Worm (Caenorhabditis elegans): Measurements from ENCODE around the gene C35A5.11.

Gene C35A5.11

DNA sequence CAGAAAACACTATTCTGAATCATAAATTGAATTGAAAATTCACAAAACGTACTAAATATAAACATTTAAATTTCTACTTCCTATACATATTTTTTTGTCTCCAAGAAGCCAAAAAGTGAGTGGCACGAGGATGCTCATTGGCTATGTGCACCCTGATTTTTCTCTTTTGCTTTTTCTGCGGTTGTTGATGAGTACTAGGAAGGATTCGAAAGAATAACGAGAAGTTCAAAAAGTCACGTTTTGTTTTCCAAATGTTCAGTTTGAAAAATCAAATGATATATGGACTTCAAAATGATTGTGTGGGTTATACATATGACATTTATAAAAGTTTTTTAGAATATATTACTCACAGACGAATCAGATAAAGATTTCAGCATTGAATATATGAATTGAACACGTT, 38.2 kb downstream of the C35A5.11 start:
- TF ChIP-seq tbx-37 (GFP tag; conservative IDR thresholded peaks at IDR 0.05) (no peak), scrt-1 (GFP tag; IDR thresholded peaks at IDR 0.05) (no peak), tra-4 (tag; optimal IDR thresholded peaks at IDR 0.05) (no peak), sea-1 (GFP tag; conservative IDR thresholded peaks at IDR 0.05) (no peak), hnd-1 (tag; optimal IDR thresholded peaks at IDR 0.05) (no peak), ceh-13 (GFP tag; optimal IDR thresholded peaks at IDR 0.05) (no peak), flt-1 (GFP tag; IDR thresholded peaks at IDR 0.05) (no peak), F13C5.2 (tag; optimal IDR thresholded peaks at IDR 0.05) (no peak), hmg-4 (GFP tag; optimal IDR thresholded peaks at IDR 0.05) (no peak), tbx-11 (GFP tag; IDR thresholded peaks at IDR 0.05) (no peak), hmbx-1 (tag; optimal IDR thresholded peaks at IDR 0.05) (no peak), ama-1 (optimal IDR thresholded peaks at IDR 0.05) (no peak)

DNA sequence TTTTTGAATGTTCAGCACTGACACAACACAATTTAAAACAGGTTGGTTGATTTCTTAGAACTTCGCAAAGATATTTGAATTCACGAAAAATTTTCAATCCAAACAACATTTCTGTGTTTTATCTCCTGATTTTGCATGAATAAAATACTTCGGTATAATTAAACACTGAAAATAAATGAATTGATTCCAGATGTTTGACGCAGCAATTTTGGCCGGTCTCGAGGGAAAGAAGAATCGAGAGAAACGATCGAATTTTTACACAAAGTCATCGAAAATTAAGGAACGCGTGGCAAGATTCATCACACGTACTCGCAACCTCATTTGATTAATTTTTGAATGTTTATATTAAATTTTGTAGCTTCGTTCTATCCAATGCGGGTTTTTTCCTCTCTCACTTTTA, 38.8 kb downstream of the C35A5.11 start:
- TF ChIP-seq tbx-11 (GFP tag; IDR thresholded peaks at IDR 0.05) (no peak), hnd-1 (tag; optimal IDR thresholded peaks at IDR 0.05) (no peak), ceh-36 (tag; optimal IDR thresholded peaks at IDR 0.05) (no peak), ceh-13 (GFP tag; optimal IDR thresholded peaks at IDR 0.05) (no peak), hmg-4 (GFP tag; optimal IDR thresholded peaks at IDR 0.05) (no peak), flt-1 (GFP tag; IDR thresholded peaks at IDR 0.05) (no peak), F13C5.2 (tag; optimal IDR thresholded peaks at IDR 0.05) (no peak), sea-1 (GFP tag; conservative IDR thresholded peaks at IDR 0.05) (no peak), ama-1 (optimal IDR thresholded peaks at IDR 0.05) (no peak), B0310.2 (tag; optimal IDR thresholded peaks at IDR 0.05) (no peak), hmbx-1 (tag; optimal IDR thresholded peaks at IDR 0.05) (no peak), aly-1 (tag; optimal IDR thresholded peaks at IDR 0.05) (no peak), pes-1 (GFP tag; IDR thresholded peaks at IDR 0.05) (no peak), tra-4 (tag; optimal IDR thresholded peaks at IDR 0.05) (no peak), scrt-1 (GFP tag; IDR thresholded peaks at IDR 0.05) (no peak), ets-7 (tag; optimal IDR thresholded peaks at IDR 0.05) (no peak)

ce11 chrV:10463276-10463675, 39.6 kb downstream of the C35A5.11 start, which contains the start of gene F22E12.3:
Gene F22E12.3 (minus strand): TSS chrV:10463376.
- no peak for TF ChIP-seq B0310.2 (tag; optimal IDR thresholded peaks at IDR 0.05)
- no peak for TF ChIP-seq aly-1 (tag; optimal IDR thresholded peaks at IDR 0.05)
- TF ChIP-seq hmg-4 (GFP tag; optimal IDR thresholded peaks at IDR 0.05) = no peak
- TF ChIP-seq tbx-37 (GFP tag; conservative IDR thresholded peaks at IDR 0.05) = no peak
- no peak for TF ChIP-seq ceh-13 (GFP tag; optimal IDR thresholded peaks at IDR 0.05)
- no peak for TF ChIP-seq sea-1 (GFP tag; conservative IDR thresholded peaks at IDR 0.05)
- TF ChIP-seq hmbx-1 (tag; optimal IDR thresholded peaks at IDR 0.05) = no peak
- TF ChIP-seq ets-7 (tag; optimal IDR thresholded peaks at IDR 0.05) = no peak
- TF ChIP-seq pes-1 (GFP tag; IDR thresholded peaks at IDR 0.05) = no peak
- no peak for TF ChIP-seq ama-1 (optimal IDR thresholded peaks at IDR 0.05)
- no peak for TF ChIP-seq scrt-1 (GFP tag; IDR thresholded peaks at IDR 0.05)
- TF ChIP-seq flt-1 (GFP tag; IDR thresholded peaks at IDR 0.05) = no peak

DNA sequence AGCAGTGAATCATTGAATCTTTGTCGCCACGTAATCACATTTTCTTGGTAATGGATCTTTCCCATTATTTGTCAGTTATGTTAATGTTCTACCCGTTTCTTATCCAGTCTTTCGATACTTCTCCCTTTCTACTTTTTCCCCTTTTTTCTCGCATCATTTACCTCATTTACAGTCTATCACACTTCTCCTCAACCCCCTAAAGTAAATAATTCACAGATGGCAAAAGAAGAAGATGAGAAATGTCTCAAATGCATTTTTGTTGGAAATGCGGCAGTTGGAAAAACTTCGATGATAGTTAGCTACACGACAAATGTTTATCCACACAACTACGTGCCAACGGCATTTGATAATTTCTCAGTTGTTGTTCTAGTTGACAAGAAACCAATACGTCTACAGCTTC, 40.8 kb downstream of the C35A5.11 start, which contains the start of gene chw-1:
chw-1 (plus strand) TSS at position 217 of the 400 bp plus-strand sequence.
- TF ChIP-seq tbx-37 (GFP tag; conservative IDR thresholded peaks at IDR 0.05) = no peak
- TF ChIP-seq ceh-13 (GFP tag; optimal IDR thresholded peaks at IDR 0.05) = no peak
- no peak for TF ChIP-seq aly-1 (tag; optimal IDR thresholded peaks at IDR 0.05)
- TF ChIP-seq scrt-1 (GFP tag; IDR thresholded peaks at IDR 0.05) = no peak
- no peak for TF ChIP-seq flt-1 (GFP tag; IDR thresholded peaks at IDR 0.05)
- no peak for TF ChIP-seq ama-1 (optimal IDR thresholded peaks at IDR 0.05)
- no peak for TF ChIP-seq pes-1 (GFP tag; IDR thresholded peaks at IDR 0.05)
- TF ChIP-seq ets-7 (tag; optimal IDR thresholded peaks at IDR 0.05) = no peak
- TF ChIP-seq sea-1 (GFP tag; conservative IDR thresholded peaks at IDR 0.05) = no peak
- TF ChIP-seq hmg-4 (GFP tag; optimal IDR thresholded peaks at IDR 0.05) = no peak
- no peak for TF ChIP-seq hmbx-1 (tag; optimal IDR thresholded peaks at IDR 0.05)
- no peak for TF ChIP-seq F13C5.2 (tag; optimal IDR thresholded peaks at IDR 0.05)

ce11 chrV:10460685-10461084, 42.2 kb downstream of the C35A5.11 start:
- TF ChIP-seq B0310.2 (tag; optimal IDR thresholded peaks at IDR 0.05) (no peak), ceh-13 (GFP tag; optimal IDR thresholded peaks at IDR 0.05) (no peak), tbx-37 (GFP tag; conservative IDR thresholded peaks at IDR 0.05) (no peak), flt-1 (GFP tag; IDR thresholded peaks at IDR 0.05) (no peak), ceh-36 (tag; optimal IDR thresholded peaks at IDR 0.05) (no peak), ama-1 (optimal IDR thresholded peaks at IDR 0.05) (no peak), hmbx-1 (tag; optimal IDR thresholded peaks at IDR 0.05) (no peak), tbx-11 (GFP tag; IDR thresholded peaks at IDR 0.05) (no peak), scrt-1 (GFP tag; IDR thresholded peaks at IDR 0.05) (no peak), aly-1 (tag; optimal IDR thresholded peaks at IDR 0.05) (no peak), hnd-1 (tag; optimal IDR thresholded peaks at IDR 0.05) (no peak), F13C5.2 (tag; optimal IDR thresholded peaks at IDR 0.05) (no peak)

DNA sequence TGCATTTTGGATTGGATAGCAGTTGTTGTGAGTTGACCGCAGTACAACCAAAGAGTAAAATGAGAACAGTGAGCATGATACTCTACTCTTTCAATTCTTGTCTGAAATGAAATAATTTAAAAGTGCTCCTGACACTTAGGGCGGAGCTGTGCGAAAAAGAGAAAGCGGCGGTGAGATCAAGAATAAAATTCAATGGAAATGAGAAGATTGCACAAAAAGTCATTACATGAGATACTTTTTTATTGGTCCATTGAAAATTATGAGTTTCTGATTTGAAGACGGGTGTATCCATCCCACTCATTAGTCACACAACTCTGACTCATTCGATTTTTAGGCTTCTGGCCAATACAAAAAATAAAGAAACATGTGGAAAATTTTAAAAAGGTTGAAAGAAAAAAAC, 45.7 kb downstream of the C35A5.11 start, which contains the start of gene F22E12.1:
F22E12.1 (minus strand) TSS at position 101 of the 400 bp plus-strand sequence.
- TF ChIP-seq sea-1 (GFP tag; conservative IDR thresholded peaks at IDR 0.05) (no peak), aly-1 (tag; optimal IDR thresholded peaks at IDR 0.05) (no peak), pes-1 (GFP tag; IDR thresholded peaks at IDR 0.05) (no peak), hnd-1 (tag; optimal IDR thresholded peaks at IDR 0.05) (no peak), tra-4 (tag; optimal IDR thresholded peaks at IDR 0.05) (no peak), flt-1 (GFP tag; IDR thresholded peaks at IDR 0.05) (no peak), tbx-11 (GFP tag; IDR thresholded peaks at IDR 0.05) (no peak), scrt-1 (GFP tag; IDR thresholded peaks at IDR 0.05) (no peak), tbx-37 (GFP tag; conservative IDR thresholded peaks at IDR 0.05) (no peak), ceh-13 (GFP tag; optimal IDR thresholded peaks at IDR 0.05) (no peak)

DNA sequence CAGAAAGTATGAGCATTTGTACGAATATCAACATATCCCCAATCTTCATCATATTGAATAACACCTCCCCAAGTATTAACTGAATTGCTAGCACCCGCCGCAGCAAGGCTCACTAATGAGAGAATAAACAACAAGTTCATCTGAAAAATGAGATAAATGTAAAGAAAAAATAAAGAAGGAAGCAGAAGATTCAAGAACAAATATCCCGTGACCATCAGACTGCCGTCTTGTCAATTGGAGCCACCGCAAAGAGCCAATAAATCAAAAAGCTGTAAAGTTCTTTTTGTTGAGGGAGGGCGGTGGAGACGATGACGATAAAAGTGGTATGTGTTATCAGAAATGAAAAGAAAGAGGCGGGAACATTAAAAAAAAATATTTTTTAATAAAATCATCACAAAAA, 49.4 kb downstream of the C35A5.11 start, which contains the start of gene Y32F6A.5:
Y32F6A.5 (minus strand) TSS at position 140 of the 400 bp plus-strand sequence.
- TF ChIP-seq ceh-36 (tag; optimal IDR thresholded peaks at IDR 0.05) (no peak), hnd-1 (tag; optimal IDR thresholded peaks at IDR 0.05) (no peak)

Measured in whole organism, early embryonic.